Fruit fly (Drosophila melanogaster) whole organism, pupa: ENCODE data around the gene Prosbeta7.

ENCODE experiments used
- CG12605 ChIP-seq: fragments of 200-800 bp; sonication (Bioruptor generic); IDR thresholded peaks from 2 replicates; pipeline ENCODE4 v1.3.6; 2022; ENCODE audit warnings: missing biosample characterization, missing genetic modification characterization
- CG32121 ChIP-seq: fragments of 200-800 bp; sonication (Bioruptor generic); IDR thresholded peaks from 2 replicates; pipeline ENCODE4 v1.3.6; 2022; ENCODE audit warnings: missing biosample characterization, missing genetic modification characterization
- CG34367 ChIP-seq: fragments of 200-800 bp; sonication (Bioruptor generic); optimal IDR thresholded peaks from 2 replicates; lab custom pipeline; 2018; ENCODE audit warnings: missing biosample characterization, mild to moderate bottlenecking, missing genetic modification characterization
- CG4496 ChIP-seq: fragments of 200-800 bp; sonication (Bioruptor generic); IDR thresholded peaks from 3 replicates; pipeline ENCODE4 v1.3.6; 2022; ENCODE audit warnings: missing biosample characterization, missing genetic modification characterization
- CG8159 ChIP-seq: fragments of 200-800 bp; sonication (Bioruptor generic); optimal IDR thresholded peaks from 3 replicates; lab custom pipeline; 2018; ENCODE audit warnings: missing biosample characterization, mild to moderate bottlenecking, missing genetic modification characterization, moderate library complexity
- CG8301 ChIP-seq: fragments of 200-800 bp; sonication (Bioruptor generic); optimal IDR thresholded peaks from 2 replicates; lab custom pipeline; 2018; ENCODE audit warnings: missing biosample characterization, mild to moderate bottlenecking, missing genetic modification characterization
- CG9948 ChIP-seq: fragments of 200-800 bp; sonication (Bioruptor generic); optimal IDR thresholded peaks from 2 replicates; lab custom pipeline; 2018; ENCODE audit warnings: missing biosample characterization, mild to moderate bottlenecking, missing genetic modification characterization, moderate library complexity
- EcR ChIP-seq: fragments of 200-800 bp; sonication (Bioruptor generic); optimal IDR thresholded peaks from 3 replicates; lab custom pipeline; 2019; ENCODE audit warnings: missing biosample characterization, missing genetic modification characterization, mild to moderate bottlenecking, moderate library complexity, missing genetic modification reagents
- Ets98B ChIP-seq: fragments of 200-800 bp; sonication (Bioruptor generic); IDR thresholded peaks from 2 replicates; pipeline ENCODE4 v1.3.6; 2022; ENCODE audit warnings: missing biosample characterization, missing genetic modification characterization
- Pif1A ChIP-seq: fragments of 200-800 bp; sonication (Bioruptor generic); optimal IDR thresholded peaks from 3 replicates; lab custom pipeline; 2016; ENCODE audit warnings: missing biosample characterization, missing genetic modification characterization
- gl ChIP-seq: fragments of 200-800 bp; sonication (Bioruptor generic); optimal IDR thresholded peaks from 2 replicates; lab custom pipeline; 2018; ENCODE audit warnings: missing biosample characterization, mild to moderate bottlenecking, missing genetic modification characterization

- TF ChIP-seq CG32121 (peak; percentile 90), gl (tag; lab: Kevin White, UChicago) (peak; percentile 75), CG4496 (GFP tag; lab: Robert Waterston, UW) (peak; percentile 95), Pif1A (GFP tag; lab: Kevin White, UChicago) (peak; percentile 95), Ets98B (GFP tag; lab: Robert Waterston, UW) (peak; percentile 94), CG8159 (peak; percentile 86), CG8301 (peak; percentile 91), CG34367 (tag; lab: Kevin White, UChicago) (peak; percentile 88), CG12605 (GFP tag; lab: Robert Waterston, UW) (peak; percentile 89), EcR (GFP tag; lab: Kevin White, UChicago) (peak; percentile 90), CG9948 (peak; percentile 88)
Measured at dm6 chr3R:5361681-5362319, 3.6 kb upstream of the Prosbeta7 start.
